Fruit fly (Drosophila melanogaster) whole organism, embryonic: Measurements from ENCODE around the gene CG34289.

Experiments used
- Awh ChIP-seq: fragments of 200-800 bp; sonication (Bioruptor generic); IDR thresholded peaks from 2 replicates; pipeline ENCODE4, ENCODE4 v1.3.6; 2022; ENCODE audit warnings: missing biosample characterization, missing genetic modification characterization
- CG14710 ChIP-seq: fragments of 200-800 bp; sonication (Bioruptor generic); optimal IDR thresholded peaks from 3 replicates; lab custom pipeline; 2019; ENCODE audit warnings: missing biosample characterization, mild to moderate bottlenecking, missing genetic modification characterization, moderate library complexity
- CG15269 ChIP-seq: fragments of 200-800 bp; sonication (Bioruptor generic); optimal IDR thresholded peaks from 2 replicates; lab custom pipeline; 2018; ENCODE audit warnings: missing biosample characterization, mild to moderate bottlenecking, missing genetic modification characterization, moderate library complexity
- CG17361 ChIP-seq: fragments of 200-800 bp; sonication (Bioruptor generic); IDR thresholded peaks from 3 replicates; pipeline ENCODE4 v1.3.6; 2022; ENCODE audit warnings: missing biosample characterization, missing genetic modification characterization
- CG8478 ChIP-seq: fragments of >200 bp; optimal IDR thresholded peaks from 2 replicates; lab custom pipeline; 2018
- Eip74EF ChIP-seq, 2 experiments: fragments of 200-800 bp in 1 of 2; fragments of >200 bp in 1 of 2; sonication (Bioruptor generic) in 1 of 2; optimal IDR thresholded peaks; 2 replicates each; lab custom pipeline; 2017 to 2019; ENCODE audit warnings: missing biosample characterization in 2 of 2, missing genetic modification characterization in 2 of 2, mild to moderate bottlenecking in 1 of 2, moderate library complexity in 1 of 2
- Sox102F ChIP-seq: fragments of 200-800 bp; sonication (Bioruptor generic); optimal IDR thresholded peaks from 2 replicates; lab custom pipeline; 2018; ENCODE audit warnings: missing biosample characterization, mild to moderate bottlenecking, missing genetic modification characterization, moderate library complexity
- Spps ChIP-seq: fragments of 200-800 bp; sonication (Bioruptor generic); optimal IDR thresholded peaks from 2 replicates; lab custom pipeline; 2018; ENCODE audit warnings: missing biosample characterization, mild to moderate bottlenecking, missing genetic modification characterization
- Vsx1 ChIP-seq: fragments of 200-800 bp; sonication (Bioruptor generic); optimal IDR thresholded peaks from 2 replicates; lab custom pipeline; 2017; ENCODE audit warnings: missing biosample characterization, mild to moderate bottlenecking, missing genetic modification characterization, missing genetic modification reagents
- abd-A ChIP-seq: fragments of 200-800 bp; sonication (Bioruptor generic); optimal IDR thresholded peaks from 3 replicates; lab custom pipeline; 2019; ENCODE audit warnings: missing biosample characterization, mild to moderate bottlenecking, missing genetic modification characterization, moderate library complexity
- chinmo ChIP-seq: fragments of 200-800 bp; sonication (Bioruptor generic); IDR thresholded peaks from 4 replicates; pipeline ENCODE4 v1.3.6; 2022; ENCODE audit warnings: missing biosample characterization, missing genetic modification characterization; ENCODE audit not compliant: partially characterized antibody
- crol ChIP-seq: fragments of 200-800 bp; sonication (Bioruptor generic); IDR thresholded peaks from 2 replicates; pipeline ENCODE4 v1.3.6; 2022; ENCODE audit warnings: missing biosample characterization, missing genetic modification characterization
- gce ChIP-seq: fragments of 200-800 bp; sonication (Bioruptor generic); IDR thresholded peaks from 3 replicates; pipeline ENCODE4 v1.3.6; 2022; ENCODE audit warnings: missing biosample characterization, missing genetic modification characterization
- gsb-n ChIP-seq: fragments of 200-800 bp; sonication (Bioruptor generic); optimal IDR thresholded peaks from 3 replicates; lab custom pipeline; 2018; ENCODE audit warnings: missing biosample characterization, mild to moderate bottlenecking, missing genetic modification characterization
- kni ChIP-seq: fragments of 200-800 bp; sonication (Bioruptor generic); optimal IDR thresholded peaks from 3 replicates; lab custom pipeline; 2017; ENCODE audit warnings: mild to moderate bottlenecking, missing biosample characterization, missing genetic modification reagents, missing genetic modification characterization
- oc ChIP-seq: fragments of 200-800 bp; sonication (Bioruptor generic); optimal IDR thresholded peaks from 2 replicates; lab custom pipeline; 2018; ENCODE audit warnings: missing biosample characterization, mild to moderate bottlenecking, missing genetic modification characterization, moderate library complexity
- run ChIP-seq: fragments of 200-800 bp; sonication (Bioruptor generic); optimal IDR thresholded peaks from 3 replicates; lab custom pipeline; 2018; ENCODE audit warnings: missing biosample characterization, mild to moderate bottlenecking, missing genetic modification characterization
- salm ChIP-seq: fragments of 200-800 bp; sonication (Bioruptor generic); optimal IDR thresholded peaks from 2 replicates; lab custom pipeline; 2018; ENCODE audit warnings: missing biosample characterization, mild to moderate bottlenecking, missing genetic modification characterization
- sd ChIP-seq: fragments of 200-800 bp; sonication (Bioruptor generic); optimal IDR thresholded peaks from 3 replicates; lab custom pipeline; 2018; ENCODE audit warnings: missing biosample characterization, mild to moderate bottlenecking, missing genetic modification characterization, moderate library complexity
- tx ChIP-seq: fragments of 200-800 bp; sonication (Bioruptor generic); optimal IDR thresholded peaks from 2 replicates; lab custom pipeline; 2016; ENCODE audit warnings: missing biosample characterization, missing genetic modification characterization
- vvl ChIP-seq: fragments of 200-800 bp; sonication (Bioruptor generic); IDR thresholded peaks from 2 replicates; pipeline ENCODE4 v1.3.6; 2022; ENCODE audit warnings: missing biosample characterization, missing genetic modification characterization
- zfh2 ChIP-seq: fragments of 200-800 bp; sonication (Bioruptor generic); optimal IDR thresholded peaks from 2 replicates; lab custom pipeline; 2016; ENCODE audit warnings: missing biosample characterization, missing genetic modification characterization

CG34289 gene

dm6 chr3R:23460667-23461066 is 46.6 kb downstream of the CG34289 start:
- TF ChIP-seq gsb-n (tag; lab: Kevin White, UChicago) = peak; percentile 69
- TF ChIP-seq Spps = no peak
- no peak for TF ChIP-seq CG8478 (lab: Kevin White, UChicago)
- peak; percentile 75 for TF ChIP-seq CG15269 (tag; lab: Kevin White, UChicago)
- peak; percentile 4 for TF ChIP-seq kni (GFP tag; lab: Kevin White, UChicago)
- peak; percentile 48; the same call in 1 of the 2 replicates for TF ChIP-seq crol
- peak; percentile 93 for TF ChIP-seq oc (tag; lab: Kevin White, UChicago)
- TF ChIP-seq zfh2 (GFP tag; lab: Kevin White, UChicago) = no peak
- TF ChIP-seq salm (tag; lab: Kevin White, UChicago) = peak; percentile 57
- TF ChIP-seq gce (GFP tag; lab: Robert Waterston, UW) = no peak
- peak; percentile 86 for TF ChIP-seq Vsx1 (GFP tag; lab: Kevin White, UChicago)
- no peak for TF ChIP-seq CG14710 (tag; lab: Kevin White, UChicago)
- peak; percentile 87 for TF ChIP-seq Awh (GFP tag; lab: Robert Waterston, UW)
- peak; percentile 98 for TF ChIP-seq vvl (GFP tag; lab: Robert Waterston, UW)
- TF ChIP-seq tx (GFP tag; lab: Kevin White, UChicago) = no peak
- peak; percentile 43 for TF ChIP-seq sd (tag; lab: Kevin White, UChicago)
- 0 out of 4 replicates have a peak, but pooled peaks have one; percentile 68 for TF ChIP-seq chinmo
- TF ChIP-seq Eip74EF (GFP tag; optimal IDR thresholded peaks at IDR 0.05; lab: Kevin White, UChicago) = no peak
- peak; percentile 16 for TF ChIP-seq run (tag; lab: Kevin White, UChicago)
- no peak for TF ChIP-seq Sox102F (GFP tag; lab: Kevin White, UChicago)
- TF ChIP-seq abd-A (tag; lab: Kevin White, UChicago) = peak; percentile 91
- TF ChIP-seq CG17361 (GFP tag; lab: Robert Waterston, UW) = no peak
